Worm (Caenorhabditis elegans): Measurements from ENCODE around the gene asp-6.

- TF ChIP-seq sea-1 (GFP tag; conservative IDR thresholded peaks at IDR 0.05) (no peak), ets-7 (tag; optimal IDR thresholded peaks at IDR 0.05) (no peak), tra-4 (tag; optimal IDR thresholded peaks at IDR 0.05) (no peak), B0310.2 (tag; optimal IDR thresholded peaks at IDR 0.05) (no peak), pes-1 (GFP tag; IDR thresholded peaks at IDR 0.05) (no peak), F13C5.2 (tag; optimal IDR thresholded peaks at IDR 0.05) (no peak), scrt-1 (GFP tag; IDR thresholded peaks at IDR 0.05) (no peak), ama-1 (optimal IDR thresholded peaks at IDR 0.05) (no peak), flt-1 (GFP tag; IDR thresholded peaks at IDR 0.05) (no peak), hmbx-1 (tag; optimal IDR thresholded peaks at IDR 0.05) (no peak), hnd-1 (tag; optimal IDR thresholded peaks at IDR 0.05) (no peak), aly-1 (tag; optimal IDR thresholded peaks at IDR 0.05) (no peak), tbx-11 (GFP tag; IDR thresholded peaks at IDR 0.05) (no peak)
These were observed 35.9 kb upstream of the asp-6 start, which contains the start of gene W02D7.11 for ce11 chrV:8304461-8305195.
